Worm (Caenorhabditis elegans) whole organism, L1 larva: ENCODE measurements around the gene cup-5.

Experiments used
- C04F5.9 ChIP-seq: sonication (generic microtip); optimal IDR thresholded peaks from 2 replicates; lab custom pipeline; 2016; ENCODE audit warnings: missing genetic modification characterization, missing compliant biosample characterization
- C34B4.2 ChIP-seq: sonication (generic microtip); optimal IDR thresholded peaks from 2 replicates; lab custom pipeline; 2017; ENCODE audit warnings: mild to moderate bottlenecking, missing genetic modification characterization, missing compliant biosample characterization
- F16B12.6 ChIP-seq: fragments of 150-350 bp; optimal IDR thresholded peaks from 2 replicates; lab custom pipeline; 2014; ENCODE audit warnings: missing biosample characterization, missing genetic modification characterization
- aha-1 ChIP-seq: fragments of 150-350 bp; optimal IDR thresholded peaks from 2 replicates; lab custom pipeline; 2014; ENCODE audit warnings: missing biosample characterization, missing genetic modification characterization
- ama-1 ChIP-seq: fragments of 150-350 bp; optimal IDR thresholded peaks from 2 replicates; lab custom pipeline; 2014
- blmp-1 ChIP-seq: fragments of 150-350 bp; optimal IDR thresholded peaks from 2 replicates; lab custom pipeline; 2014; ENCODE audit warnings: missing biosample characterization, missing genetic modification characterization
- ceh-63 ChIP-seq: fragments of 200-800 bp; sonication (Bioruptor generic); optimal IDR thresholded peaks from 2 replicates; lab custom pipeline; 2018; ENCODE audit warnings: mild to moderate bottlenecking, missing genetic modification characterization, missing compliant biosample characterization
- ceh-8 ChIP-seq: fragments of 200-800 bp; sonication (Bioruptor generic); optimal IDR thresholded peaks from 2 replicates; lab custom pipeline; 2018; ENCODE audit warnings: mild to moderate bottlenecking, missing genetic modification characterization, moderate library complexity, missing compliant biosample characterization
- ceh-88 ChIP-seq: fragments of 200-800 bp; sonication (Bioruptor generic); IDR thresholded peaks from 2 replicates; pipeline ENCODE4 v1.3.6; 2022; ENCODE audit warnings: missing genetic modification characterization, missing compliant biosample characterization
- ceh-90 ChIP-seq: sonication (generic microtip); optimal IDR thresholded peaks from 2 replicates; lab custom pipeline; 2016; ENCODE audit warnings: missing genetic modification characterization, missing compliant biosample characterization
- efl-1 ChIP-seq, 4 experiments: fragments of 150-350 bp; optimal IDR thresholded peaks in 3 of 4; peaks in 1 of 4; 1 replicate in 1 of 4; 2 replicates in 3 of 4; lab custom pipeline; 2014; ENCODE audit warnings: missing biosample characterization in 2 of 4, missing genetic modification characterization in 2 of 4, missing genetic modification reagents in 2 of 4
- egl-13 ChIP-seq: sonication (generic microtip); optimal IDR thresholded peaks from 2 replicates; lab custom pipeline; 2016; ENCODE audit warnings: missing genotype, missing genetic modification reagents, missing genetic modification characterization, missing compliant biosample characterization
- elt-2 ChIP-seq: sonication (generic microtip); optimal IDR thresholded peaks from 2 replicates; lab custom pipeline; 2016; ENCODE audit warnings: missing genetic modification characterization, mild to moderate bottlenecking, inconsistent platforms, missing compliant biosample characterization, missing genetic modification reagents
- elt-3 ChIP-seq, 6 experiments: fragments of 150-350 bp in 1 of 6; sonication (generic microtip); optimal IDR thresholded peaks; 2 replicates each; lab custom pipeline; 2017 to 2018; ENCODE audit warnings: missing biosample characterization in 6 of 6, missing genetic modification characterization in 6 of 6, inconsistent platforms in 1 of 6
- ets-5 ChIP-seq: fragments of 200-800 bp; sonication (Bioruptor generic); IDR thresholded peaks from 2 replicates; pipeline ENCODE4 v1.3.6; 2022; ENCODE audit warnings: missing genetic modification characterization, missing compliant biosample characterization
- fkh-8 ChIP-seq: sonication (generic microtip); optimal IDR thresholded peaks from 2 replicates; lab custom pipeline; 2016; ENCODE audit warnings: mild to moderate bottlenecking, missing genetic modification characterization, missing compliant biosample characterization
- fos-1 ChIP-seq: fragments of 150-350 bp; optimal IDR thresholded peaks from 2 replicates; lab custom pipeline; 2014; ENCODE audit warnings: missing biosample characterization, missing genetic modification characterization
- irx-1 ChIP-seq: sonication (generic microtip); optimal IDR thresholded peaks from 2 replicates; lab custom pipeline; 2016; ENCODE audit warnings: missing genetic modification characterization, missing compliant biosample characterization
- isw-1 ChIP-seq: fragments of 200-800 bp; sonication (Bioruptor generic); IDR thresholded peaks from 2 replicates; pipeline ENCODE4 v1.3.6; 2022; ENCODE audit warnings: missing genetic modification characterization, missing compliant biosample characterization
- jun-1 ChIP-seq: fragments of 150-350 bp; optimal IDR thresholded peaks from 2 replicates; lab custom pipeline; 2014; ENCODE audit warnings: missing biosample characterization, missing genetic modification reagents, missing genetic modification characterization
- lin-13 ChIP-seq: fragments of 150-350 bp; optimal IDR thresholded peaks from 2 replicates; lab custom pipeline; 2014; ENCODE audit warnings: missing biosample characterization, missing genetic modification reagents, missing genetic modification characterization
- lin-14 ChIP-seq: fragments of 200-800 bp; sonication (Bioruptor generic); optimal IDR thresholded peaks from 2 replicates; lab custom pipeline; 2018; ENCODE audit warnings: mild to moderate bottlenecking, missing genetic modification characterization, moderate library complexity, missing compliant biosample characterization
- lin-39 ChIP-seq: fragments of 150-350 bp; optimal IDR thresholded peaks from 2 replicates; lab custom pipeline; 2014; ENCODE audit warnings: missing biosample characterization, missing genetic modification reagents, missing genetic modification characterization
- lir-3 ChIP-seq: sonication (generic microtip); optimal IDR thresholded peaks from 2 replicates; lab custom pipeline; 2016; ENCODE audit warnings: mild to moderate bottlenecking, missing genetic modification characterization, moderate library complexity, missing compliant biosample characterization; ENCODE audit not compliant: poor library complexity
- lsy-2 ChIP-seq, 2 experiments: fragments of 150-350 bp; optimal IDR thresholded peaks; 2 replicates each; lab custom pipeline; 2014; ENCODE audit warnings: missing biosample characterization in 2 of 2, missing genetic modification characterization in 2 of 2
- mab-9 ChIP-seq: fragments of 200-800 bp; sonication (Bioruptor generic); IDR thresholded peaks from 2 replicates; pipeline ENCODE4 v1.3.6; 2022; ENCODE audit warnings: missing genetic modification reagents, missing genetic modification characterization, missing compliant biosample characterization
- mef-2 ChIP-seq: fragments of 150-350 bp; optimal IDR thresholded peaks from 2 replicates; lab custom pipeline; 2014; ENCODE audit warnings: missing biosample characterization, missing genetic modification characterization
- nhr-11 ChIP-seq: fragments of 150-350 bp; optimal IDR thresholded peaks from 2 replicates; lab custom pipeline; 2014; ENCODE audit warnings: missing biosample characterization, missing genetic modification characterization
- nhr-12 ChIP-seq: sonication (generic microtip); optimal IDR thresholded peaks from 2 replicates; lab custom pipeline; 2017; ENCODE audit warnings: missing biosample characterization, missing genetic modification characterization
- nhr-28 ChIP-seq: fragments of 150-350 bp; optimal IDR thresholded peaks from 2 replicates; lab custom pipeline; 2014; ENCODE audit warnings: missing biosample characterization, missing genetic modification characterization
- nhr-71 ChIP-seq: sonication (generic microtip); optimal IDR thresholded peaks from 2 replicates; lab custom pipeline; 2016; ENCODE audit warnings: mild to moderate bottlenecking, missing genetic modification characterization, moderate library complexity, missing compliant biosample characterization
- nhr-77 ChIP-seq: fragments of 150-350 bp; optimal IDR thresholded peaks from 2 replicates; lab custom pipeline; 2014; ENCODE audit warnings: missing biosample characterization, missing genetic modification characterization
- nhr-84 ChIP-seq: sonication (generic microtip); optimal IDR thresholded peaks from 2 replicates; lab custom pipeline; 2017; ENCODE audit warnings: missing biosample characterization, missing genetic modification characterization
- pag-3 ChIP-seq: sonication (generic microtip); optimal IDR thresholded peaks from 2 replicates; lab custom pipeline; 2017; ENCODE audit warnings: missing genetic modification characterization, mild to moderate bottlenecking, missing compliant biosample characterization, antibody characterized with exemption, borderline replicate concordance; ENCODE audit not compliant: insufficient read depth
- rnt-1 ChIP-seq: sonication (generic microtip); optimal IDR thresholded peaks from 2 replicates; lab custom pipeline; 2016; ENCODE audit warnings: mild to moderate bottlenecking, missing genetic modification characterization, moderate library complexity, missing compliant biosample characterization
- skn-1 ChIP-seq: fragments of 150-350 bp; optimal IDR thresholded peaks from 2 replicates; lab custom pipeline; 2014; ENCODE audit warnings: missing biosample characterization, missing genetic modification characterization
- snpc-4 ChIP-seq: fragments of 150-350 bp; optimal IDR thresholded peaks from 2 replicates; lab custom pipeline; 2014; ENCODE audit warnings: missing biosample characterization, missing genetic modification characterization
- snu-23 ChIP-seq: sonication (generic microtip); optimal IDR thresholded peaks from 2 replicates; lab custom pipeline; 2016; ENCODE audit warnings: missing genetic modification characterization, missing compliant biosample characterization
- sox-4 ChIP-seq: sonication (generic microtip); optimal IDR thresholded peaks from 2 replicates; lab custom pipeline; 2016; ENCODE audit warnings: missing genetic modification characterization, missing compliant biosample characterization
- sptf-1 ChIP-seq: fragments of 150-350 bp; optimal IDR thresholded peaks from 2 replicates; lab custom pipeline; 2014; ENCODE audit warnings: missing biosample characterization, missing genetic modification characterization
- sup-37 ChIP-seq: fragments of 200-800 bp; sonication (Bioruptor generic); optimal IDR thresholded peaks from 2 replicates; lab custom pipeline; 2018; ENCODE audit warnings: mild to moderate bottlenecking, missing genetic modification characterization, missing compliant biosample characterization
- swsn-7 ChIP-seq: sonication (generic microtip); optimal IDR thresholded peaks from 2 replicates; lab custom pipeline; 2016; ENCODE audit warnings: missing genetic modification characterization, missing compliant biosample characterization
- tbx-2 ChIP-seq: sonication (generic microtip); optimal IDR thresholded peaks from 2 replicates; lab custom pipeline; 2016; ENCODE audit warnings: missing genetic modification characterization, missing compliant biosample characterization
- tlp-1 ChIP-seq: fragments of 150-350 bp; optimal IDR thresholded peaks from 2 replicates; lab custom pipeline; 2014; ENCODE audit warnings: missing biosample characterization, missing genetic modification characterization
- unc-86 ChIP-seq: sonication (generic microtip); optimal IDR thresholded peaks from 2 replicates; lab custom pipeline; 2016; ENCODE audit warnings: missing genetic modification characterization, missing compliant biosample characterization
- vab-15 ChIP-seq: sonication (generic microtip); optimal IDR thresholded peaks from 2 replicates; lab custom pipeline; 2017; ENCODE audit warnings: missing genotype, mild to moderate bottlenecking, missing genetic modification characterization, missing compliant biosample characterization
- zag-1 ChIP-seq: fragments of 150-350 bp; optimal IDR thresholded peaks from 2 replicates; lab custom pipeline; 2014; ENCODE audit warnings: missing biosample characterization, missing genetic modification characterization
- ztf-11 ChIP-seq, 2 experiments: sonication (generic microtip); optimal IDR thresholded peaks; 2 replicates each; lab custom pipeline; 2016 to 2017; ENCODE audit warnings: missing genetic modification characterization in 2 of 2, missing biosample characterization in 1 of 2, missing compliant biosample characterization in 1 of 2
- ztf-4 ChIP-seq: fragments of 150-350 bp; optimal IDR thresholded peaks from 2 replicates; lab custom pipeline; 2014; ENCODE audit warnings: missing biosample characterization, missing genetic modification characterization

cup-5 gene

ce11 chrIII:7557930-7558470, 26.0 kb upstream of the cup-5 start (continued):
- no peak for TF ChIP-seq aha-1 (tag; lab: Kevin White, UChicago)
- no peak for TF ChIP-seq tlp-1
- no peak for TF ChIP-seq ceh-88

- TF ChIP-seq ztf-4 (no peak), mef-2 (tag; lab: Kevin White, UChicago) (no peak), isw-1 (GFP tag; lab: Robert Waterston, UW) (no peak), lin-39 (no peak), nhr-71 (tag; lab: Kevin White, UChicago) (no peak), egl-13 (tag; lab: Kevin White, UChicago) (no peak), nhr-84 (tag; lab: Kevin White, UChicago) (no peak), ets-5 (GFP tag; lab: Robert Waterston, UW) (no peak), skn-1 (no peak)
- TF ChIP-seq, all 84 proteins: peak for 0
Observed at ce11 chrIII:7558658-7559057, 25.3 kb upstream of the cup-5 start.

ce11 chrIII:7559869-7560268, 24.1 kb upstream of the cup-5 start:
- TF ChIP-seq fkh-8 (tag; lab: Kevin White, UChicago) = no peak
- no peak for TF ChIP-seq elt-2 (tag; lab: Kevin White, UChicago)
- TF ChIP-seq C34B4.2 = no peak
- no peak for TF ChIP-seq elt-3 (tag; optimal IDR thresholded peaks at IDR 0.05; lab: Kevin White, UChicago)
- TF ChIP-seq ets-5 (GFP tag; lab: Robert Waterston, UW) = no peak
- no peak for TF ChIP-seq mab-9 (GFP tag; lab: Robert Waterston, UW)
- TF ChIP-seq unc-86 (tag; lab: Kevin White, UChicago) = no peak
- TF ChIP-seq fos-1 (tag; lab: Kevin White, UChicago) = no peak
- peak; percentile 18 for TF ChIP-seq snu-23 (GFP tag; lab: Kevin White, UChicago)
- TF ChIP-seq jun-1 = no peak
- TF ChIP-seq nhr-12 (tag; lab: Kevin White, UChicago) = no peak
- TF ChIP-seq vab-15 = no peak
- no peak for TF ChIP-seq ceh-63 (GFP tag; lab: Kevin White, UChicago)
- TF ChIP-seq efl-1 (optimal IDR thresholded peaks at IDR 0.05; lab: Kevin White, UChicago) = peak; percentile 8 to 15
- TF ChIP-seq efl-1 (GFP tag; optimal IDR thresholded peaks at IDR 0.05 in 1 of 2; lab: Kevin White, UChicago) = no peak
- TF ChIP-seq sox-4 (tag; lab: Kevin White, UChicago) = no peak
- TF ChIP-seq pag-3 (tag; lab: Kevin White, UChicago) = no peak
- no peak for TF ChIP-seq ztf-11 (tag; optimal IDR thresholded peaks at IDR 0.05; lab: Kevin White, UChicago)
- no peak for TF ChIP-seq ama-1 (lab: Kevin White, UChicago)
- peak; percentile 45 to 60 for TF ChIP-seq lsy-2 (tag; optimal IDR thresholded peaks at IDR 0.05; lab: Kevin White, UChicago)
- no peak for TF ChIP-seq C04F5.9 (tag; lab: Kevin White, UChicago)
- TF ChIP-seq skn-1 = no peak
- peak; percentile 48 for TF ChIP-seq tbx-2 (tag; lab: Kevin White, UChicago)
- no peak for TF ChIP-seq F16B12.6
- no peak for TF ChIP-seq blmp-1 (tag; lab: Kevin White, UChicago)
- peak; percentile 72 for TF ChIP-seq nhr-71 (tag; lab: Kevin White, UChicago)
- no peak for TF ChIP-seq snpc-4 (tag; lab: Kevin White, UChicago)
- no peak for TF ChIP-seq ceh-8 (GFP tag; lab: Kevin White, UChicago)
- TF ChIP-seq aha-1 (tag; lab: Kevin White, UChicago) = no peak
- no peak for TF ChIP-seq nhr-11 (tag; lab: Kevin White, UChicago)
- no peak for TF ChIP-seq zag-1 (tag; lab: Kevin White, UChicago)
- TF ChIP-seq ceh-90 (tag; lab: Kevin White, UChicago) = no peak
- no peak for TF ChIP-seq sup-37 (GFP tag; lab: Kevin White, UChicago)
- TF ChIP-seq lir-3 (tag; lab: Kevin White, UChicago) = no peak
- peak; percentile 5 for TF ChIP-seq swsn-7 (tag; lab: Kevin White, UChicago)
- peak; percentile 56 for TF ChIP-seq lin-39
- TF ChIP-seq ceh-88 = no peak
- TF ChIP-seq nhr-28 (tag; lab: Kevin White, UChicago) = no peak
- TF ChIP-seq irx-1 (tag; lab: Kevin White, UChicago) = peak; percentile 29
- no peak for TF ChIP-seq sptf-1
- no peak for TF ChIP-seq egl-13 (tag; lab: Kevin White, UChicago)
- no peak for TF ChIP-seq ztf-4
- TF ChIP-seq tlp-1 = no peak
- TF ChIP-seq nhr-77 (tag; lab: Kevin White, UChicago) = no peak
- no peak for TF ChIP-seq lin-13 (GFP tag; lab: Kevin White, UChicago)
- TF ChIP-seq lin-14 = peak; percentile 87
- peak; percentile 67 for TF ChIP-seq rnt-1 (tag; lab: Kevin White, UChicago)
